Fruit fly (Drosophila melanogaster) whole organism, prepupa: ENCODE results near the gene CG32486.

ENCODE experiments used
- Blimp-1 ChIP-seq: fragments of 200-800 bp; sonication (Bioruptor generic); optimal IDR thresholded peaks from 3 replicates; lab custom pipeline; 2017; ENCODE audit warnings: missing biosample characterization, missing genetic modification characterization, mild to moderate bottlenecking, moderate library complexity, missing genetic modification reagents
- CG10631 ChIP-seq: fragments of 200-800 bp; sonication (Bioruptor generic); optimal IDR thresholded peaks from 2 replicates; lab custom pipeline; 2016; ENCODE audit warnings: missing biosample characterization, missing genetic modification characterization
- CG10669 ChIP-seq: fragments of 200-800 bp; sonication (Bioruptor generic); optimal IDR thresholded peaks from 3 replicates; lab custom pipeline; 2018; ENCODE audit warnings: missing biosample characterization, mild to moderate bottlenecking, missing genetic modification characterization, moderate library complexity
- CG11762 ChIP-seq: fragments of 200-800 bp; sonication (Bioruptor generic); optimal IDR thresholded peaks from 3 replicates; lab custom pipeline; 2016; ENCODE audit warnings: missing biosample characterization, missing genetic modification characterization; ENCODE audit not compliant: insufficient read depth
- CG11902 ChIP-seq: fragments of 200-800 bp; sonication (Bioruptor generic); optimal IDR thresholded peaks from 3 replicates; lab custom pipeline; 2016; ENCODE audit warnings: missing biosample characterization, missing genetic modification characterization
- CG15336 ChIP-seq: fragments of 200-800 bp; sonication (Bioruptor generic); IDR thresholded peaks from 2 replicates; pipeline ENCODE4 v1.3.6; 2022; ENCODE audit warnings: missing biosample characterization, missing genetic modification characterization
- CG16779 ChIP-seq: fragments of 200-800 bp; sonication (Bioruptor generic); optimal IDR thresholded peaks from 3 replicates; lab custom pipeline; 2017; ENCODE audit warnings: missing biosample characterization, mild to moderate bottlenecking, missing genetic modification characterization
- CG31627 ChIP-seq: fragments of 200-800 bp; sonication (Bioruptor generic); optimal IDR thresholded peaks from 3 replicates; lab custom pipeline; 2016; ENCODE audit warnings: missing biosample characterization, missing genetic modification characterization
- CG32006 ChIP-seq: fragments of 200-800 bp; sonication (Bioruptor generic); optimal IDR thresholded peaks from 3 replicates; lab custom pipeline; 2017; ENCODE audit warnings: missing biosample characterization, mild to moderate bottlenecking, missing genetic modification characterization
- CG34406 ChIP-seq: fragments of 200-800 bp; sonication (Bioruptor generic); optimal IDR thresholded peaks from 3 replicates; lab custom pipeline; 2016; ENCODE audit warnings: missing biosample characterization, missing genetic modification characterization
- CG3919 ChIP-seq: fragments of 200-800 bp; sonication (Bioruptor generic); optimal IDR thresholded peaks from 3 replicates; lab custom pipeline; 2016; ENCODE audit warnings: missing biosample characterization, missing genetic modification characterization
- CG4318 ChIP-seq: fragments of 200-800 bp; sonication (Bioruptor generic); optimal IDR thresholded peaks from 3 replicates; lab custom pipeline; 2017; ENCODE audit warnings: missing biosample characterization, mild to moderate bottlenecking, missing genetic modification characterization
- CG6163 ChIP-seq: fragments of 200-800 bp; sonication (Bioruptor generic); IDR thresholded peaks from 3 replicates; pipeline ENCODE4 v1.3.6; 2022; ENCODE audit warnings: missing biosample characterization, missing genetic modification characterization
- CG6276 ChIP-seq: fragments of 200-800 bp; sonication (Bioruptor generic); optimal IDR thresholded peaks from 2 replicates; lab custom pipeline; 2017; ENCODE audit warnings: missing biosample characterization, mild to moderate bottlenecking, missing genetic modification characterization
- CG6792 ChIP-seq: fragments of 200-800 bp; sonication (Bioruptor generic); optimal IDR thresholded peaks from 3 replicates; lab custom pipeline; 2016; ENCODE audit warnings: missing biosample characterization, missing genetic modification characterization
- CG6808 ChIP-seq: fragments of 200-800 bp; sonication (Bioruptor generic); optimal IDR thresholded peaks from 3 replicates; lab custom pipeline; 2017; ENCODE audit warnings: missing biosample characterization, missing genetic modification characterization, mild to moderate bottlenecking, moderate library complexity, missing genetic modification reagents
- CG6854 ChIP-seq: fragments of 200-800 bp; sonication (Bioruptor generic); optimal IDR thresholded peaks from 2 replicates; lab custom pipeline; 2017; ENCODE audit warnings: missing biosample characterization, mild to moderate bottlenecking, missing genetic modification characterization
- CG7368 ChIP-seq: fragments of 200-800 bp; sonication (Bioruptor generic); optimal IDR thresholded peaks from 3 replicates; lab custom pipeline; 2016; ENCODE audit warnings: missing biosample characterization, missing genetic modification characterization
- CG8119 ChIP-seq: fragments of 200-800 bp; sonication (Bioruptor generic); IDR thresholded peaks from 3 replicates; pipeline ENCODE4 v1.3.6; 2022; ENCODE audit warnings: missing biosample characterization, missing genetic modification characterization
- CG8632 ChIP-seq: fragments of 200-800 bp; sonication (Bioruptor generic); optimal IDR thresholded peaks from 3 replicates; lab custom pipeline; 2016; ENCODE audit warnings: missing biosample characterization, missing genetic modification characterization
- Ets21C ChIP-seq: fragments of 200-800 bp; sonication (Bioruptor generic); optimal IDR thresholded peaks from 3 replicates; lab custom pipeline; 2016; ENCODE audit warnings: missing biosample characterization, missing genetic modification characterization
- Gug ChIP-seq: fragments of 200-800 bp; sonication (Bioruptor generic); IDR thresholded peaks from 2 replicates; pipeline ENCODE4 v1.3.6; 2022; ENCODE audit warnings: missing biosample characterization, missing genetic modification characterization
- Hr38 ChIP-seq: sonication (Bioruptor generic); optimal IDR thresholded peaks from 2 replicates; lab custom pipeline; 2016; ENCODE audit warnings: missing biosample characterization, missing genetic modification characterization
- Hr39 ChIP-seq: fragments of 200-800 bp; sonication (Bioruptor generic); optimal IDR thresholded peaks from 2 replicates; lab custom pipeline; 2016; ENCODE audit warnings: missing biosample characterization, missing genetic modification characterization
- Hr4 ChIP-seq: fragments of 200-800 bp; sonication (Bioruptor generic); optimal IDR thresholded peaks from 3 replicates; lab custom pipeline; 2016; ENCODE audit warnings: missing biosample characterization, missing genetic modification characterization
- Lpt ChIP-seq: fragments of 200-800 bp; sonication (Bioruptor generic); optimal IDR thresholded peaks from 3 replicates; lab custom pipeline; 2016; ENCODE audit warnings: missing biosample characterization, missing genetic modification characterization
- OdsH ChIP-seq: fragments of 200-800 bp; sonication (Bioruptor generic); optimal IDR thresholded peaks from 3 replicates; lab custom pipeline; 2016; ENCODE audit warnings: missing biosample characterization, missing genetic modification characterization
- Smox ChIP-seq: fragments of 200-800 bp; sonication (Bioruptor generic); optimal IDR thresholded peaks from 3 replicates; lab custom pipeline; 2016; ENCODE audit warnings: missing biosample characterization, missing genetic modification characterization
- Sox15 ChIP-seq: fragments of 200-800 bp; sonication (Bioruptor generic); optimal IDR thresholded peaks from 3 replicates; lab custom pipeline; 2016; ENCODE audit warnings: missing biosample characterization, missing genetic modification characterization
- achi ChIP-seq: fragments of 200-800 bp; sonication (Bioruptor generic); optimal IDR thresholded peaks from 3 replicates; lab custom pipeline; 2016; ENCODE audit warnings: missing biosample characterization, missing genetic modification characterization
- acj6 ChIP-seq: fragments of 200-800 bp; sonication (Bioruptor generic); optimal IDR thresholded peaks from 3 replicates; lab custom pipeline; 2016; ENCODE audit warnings: missing biosample characterization, missing genetic modification characterization
- cyc ChIP-seq: fragments of 200-800 bp; sonication (Bioruptor generic); optimal IDR thresholded peaks from 3 replicates; lab custom pipeline; 2016; ENCODE audit warnings: missing biosample characterization, missing genetic modification characterization
- fd59A ChIP-seq: fragments of 200-800 bp; sonication (Bioruptor generic); optimal IDR thresholded peaks from 2 replicates; lab custom pipeline; 2017; ENCODE audit warnings: missing biosample characterization, mild to moderate bottlenecking, missing genetic modification characterization, missing genetic modification reagents
- fd85E ChIP-seq: fragments of 200-800 bp; sonication (Bioruptor generic); optimal IDR thresholded peaks from 3 replicates; lab custom pipeline; 2016; ENCODE audit warnings: missing biosample characterization, missing genetic modification characterization
- fkh ChIP-seq: fragments of 200-800 bp; sonication (Bioruptor generic); optimal IDR thresholded peaks from 3 replicates; lab custom pipeline; 2017; ENCODE audit warnings: missing biosample characterization, mild to moderate bottlenecking, missing genetic modification characterization, moderate library complexity
- lz ChIP-seq: fragments of 200-800 bp; sonication (Bioruptor generic); optimal IDR thresholded peaks from 3 replicates; lab custom pipeline; 2016; ENCODE audit warnings: missing biosample characterization, missing genetic modification characterization
- net ChIP-seq: fragments of 200-800 bp; sonication (Bioruptor generic); optimal IDR thresholded peaks from 3 replicates; lab custom pipeline; 2016; ENCODE audit warnings: missing biosample characterization, missing genetic modification characterization
- pdm3 ChIP-seq: fragments of 200-800 bp; sonication (Bioruptor generic); optimal IDR thresholded peaks from 3 replicates; lab custom pipeline; 2016; ENCODE audit warnings: missing biosample characterization, missing genetic modification characterization
- salr ChIP-seq, 2 experiments: fragments of 200-800 bp; sonication (Bioruptor generic); optimal IDR thresholded peaks; 3 replicates each; lab custom pipeline; 2016 to 2018; ENCODE audit warnings: missing biosample characterization in 2 of 2, missing genetic modification characterization in 2 of 2, mild to moderate bottlenecking in 1 of 2
- spab ChIP-seq: fragments of 200-800 bp; sonication (Bioruptor generic); optimal IDR thresholded peaks from 2 replicates; lab custom pipeline; 2017; ENCODE audit warnings: missing biosample characterization, mild to moderate bottlenecking, missing genetic modification characterization, missing genetic modification reagents
- ss ChIP-seq, 2 experiments: fragments of 200-800 bp; sonication (Bioruptor generic); optimal IDR thresholded peaks; 2 replicates in 1 of 2; 3 replicates in 1 of 2; lab custom pipeline; 2017 to 2018; ENCODE audit warnings: mild to moderate bottlenecking in 2 of 2, missing biosample characterization in 2 of 2, missing genetic modification characterization in 2 of 2, moderate library complexity in 1 of 2
- topi ChIP-seq: fragments of 200-800 bp; sonication (Bioruptor generic); optimal IDR thresholded peaks from 3 replicates; lab custom pipeline; 2016; ENCODE audit warnings: missing biosample characterization, missing genetic modification characterization

CG32486 gene

DNA sequence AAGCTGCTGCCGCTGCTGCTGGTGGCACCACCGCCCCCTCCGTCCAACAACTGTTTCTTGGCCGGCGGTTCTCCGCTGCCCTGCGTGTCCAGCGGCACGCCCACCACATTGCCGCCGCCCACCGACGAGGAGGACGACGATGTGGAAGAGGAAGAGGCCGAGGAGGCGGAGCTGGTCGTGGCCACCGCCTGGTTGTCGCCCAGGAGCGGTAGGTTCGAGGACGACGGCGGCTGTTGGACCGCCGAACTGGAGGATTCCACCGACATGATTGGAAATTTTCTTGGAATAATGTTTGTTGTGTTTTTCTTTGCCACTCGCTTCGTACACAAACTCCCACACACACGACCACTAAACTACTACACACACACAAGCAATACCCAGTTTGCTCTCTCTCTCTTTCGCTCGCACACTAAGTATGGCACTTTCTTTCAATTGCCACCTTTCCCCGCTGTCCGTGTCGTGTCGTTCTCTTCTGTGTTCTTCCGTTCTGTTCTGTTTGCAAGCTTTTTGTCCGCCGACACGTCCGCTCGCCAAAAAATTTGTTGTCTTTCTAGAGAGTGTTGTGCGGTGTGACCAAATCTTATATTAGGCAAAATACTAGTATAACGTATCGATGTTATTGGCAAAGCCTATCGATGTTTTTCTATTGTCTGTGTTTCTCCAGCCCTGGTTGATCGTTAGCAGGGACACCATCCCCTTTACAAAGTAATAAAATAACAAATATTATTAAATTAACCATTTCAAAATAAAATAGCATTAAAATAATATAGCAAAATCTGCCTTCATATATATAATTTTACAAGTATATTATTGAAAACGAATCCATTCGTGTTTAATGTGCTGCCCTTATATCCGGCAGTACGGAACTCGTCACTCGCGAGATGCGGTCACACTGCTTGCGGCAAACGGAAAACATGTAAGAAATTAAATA, at the start of gene CG32486, which contains the start of gene PAN3 (continued):
- peak; percentile 21 for TF ChIP-seq Smox
- peak; percentile 43 to 65 for TF ChIP-seq ss (GFP tag; optimal IDR thresholded peaks at IDR 0.05; lab: Kevin White, UChicago)
- no peak for TF ChIP-seq CG10669 (GFP tag; lab: Kevin White, UChicago)
- no peak for TF ChIP-seq Sox15 (GFP tag; lab: Kevin White, UChicago)
- no peak for TF ChIP-seq OdsH
- TF ChIP-seq CG11762 (GFP tag; lab: Kevin White, UChicago) = no peak
- TF ChIP-seq CG6792 = no peak
- no peak for TF ChIP-seq CG6276
- no peak for TF ChIP-seq CG8632 (GFP tag; lab: Kevin White, UChicago)
- TF ChIP-seq Hr38 (GFP tag; lab: Kevin White, UChicago) = no peak

DNA sequence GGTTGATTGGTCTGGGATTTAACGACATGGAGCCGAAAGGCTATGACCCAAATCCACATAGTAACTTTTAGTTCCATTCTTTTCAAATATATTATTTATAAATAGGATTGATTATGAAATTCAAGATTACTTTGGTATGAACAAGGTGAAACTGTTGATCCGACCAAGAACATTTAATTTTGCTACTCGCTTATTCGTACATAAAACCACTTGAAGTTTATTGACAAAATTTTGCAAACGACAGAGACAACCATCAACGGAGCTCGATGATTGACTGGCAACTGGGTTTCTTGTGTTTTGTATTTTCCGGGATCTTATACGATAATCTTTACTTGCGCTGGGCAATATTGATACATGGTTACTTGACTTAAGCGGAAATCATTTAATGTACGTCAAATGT, 43.7 kb upstream of the CG32486 start, which contains the start of gene CG45067:
TSS of gene CG45067 (minus strand) at position 101 of the 400 bp plus-strand sequence.
- TF ChIP-seq CG10631 (GFP tag; lab: Kevin White, UChicago) (no peak), fd85E (no peak), lz (GFP tag; lab: Kevin White, UChicago) (no peak), fd59A (GFP tag; lab: Kevin White, UChicago) (no peak), Sox15 (GFP tag; lab: Kevin White, UChicago) (no peak), ss (GFP tag; optimal IDR thresholded peaks at IDR 0.05; lab: Kevin White, UChicago) (no peak), spab (no peak)
- TF ChIP-seq, all 60 proteins: peak for 0

DNA sequence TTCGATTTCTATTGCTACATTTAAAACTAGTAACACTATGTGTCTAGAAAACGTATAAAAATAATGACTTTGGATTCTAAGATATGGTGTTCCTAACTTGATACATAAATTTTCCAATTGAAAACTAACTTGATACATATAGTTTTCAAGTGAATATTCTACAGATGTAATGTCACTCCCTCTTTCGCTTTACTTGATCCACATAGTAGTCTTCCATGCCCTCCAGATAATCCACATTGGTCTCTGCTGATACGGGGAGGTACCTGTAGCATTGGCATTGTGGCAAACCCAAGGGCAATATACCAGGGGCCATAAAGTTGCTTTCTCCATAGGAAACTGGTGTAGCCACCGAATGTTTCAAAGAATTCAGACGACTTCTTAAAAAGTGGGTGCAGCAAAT, 40.5 kb upstream of the CG32486 start, which contains the start of gene CG45066:
TSS of gene CG45066 (minus strand) at position 101 of the 400 bp plus-strand sequence.
- no peak for TF ChIP-seq CG6163 (GFP tag; lab: Robert Waterston, UW)
- no peak for TF ChIP-seq CG7368
- TF ChIP-seq CG6792 = no peak
- no peak for TF ChIP-seq acj6 (GFP tag; lab: Kevin White, UChicago)
- TF ChIP-seq CG4318 = no peak
- no peak for TF ChIP-seq Hr39 (GFP tag; lab: Kevin White, UChicago)

DNA sequence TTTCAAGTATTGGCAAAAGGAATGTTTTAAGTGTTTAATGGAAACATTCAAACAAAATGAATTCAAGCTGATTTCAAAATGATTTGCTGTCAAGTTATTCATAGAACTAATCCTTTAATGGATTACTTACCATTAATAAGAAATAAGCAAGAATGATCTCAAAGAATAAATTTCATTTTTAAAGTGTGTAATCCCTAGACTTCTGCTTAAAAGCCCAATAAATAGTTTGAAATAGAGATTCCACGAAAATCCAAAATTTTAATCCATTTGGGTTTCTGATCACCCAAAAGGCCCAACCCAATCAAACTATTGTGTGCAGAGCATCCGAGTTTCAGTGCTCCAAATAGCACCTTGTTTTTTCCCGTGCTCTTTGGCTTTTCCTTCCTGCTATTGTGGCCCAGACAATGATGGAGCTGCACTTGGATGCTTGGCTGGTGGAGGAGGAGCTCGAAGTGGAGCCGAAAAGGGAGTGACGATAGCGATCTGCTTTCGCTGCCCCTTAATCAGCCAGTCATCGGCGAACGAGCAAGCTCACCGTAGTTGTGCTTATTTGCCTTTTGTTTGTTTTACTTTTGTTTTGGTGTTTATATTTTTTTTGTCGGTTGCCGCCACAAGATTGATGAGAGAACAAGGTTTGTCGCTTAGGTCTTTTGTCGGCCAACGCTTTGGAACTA, 38.9 kb upstream of the CG32486 start:
- no peak for TF ChIP-seq CG3919
- no peak for TF ChIP-seq Hr4 (GFP tag; lab: Kevin White, UChicago)
- peak; percentile 78 for TF ChIP-seq Blimp-1
- no peak for TF ChIP-seq Lpt (GFP tag; lab: Kevin White, UChicago)
- TF ChIP-seq CG15336 (GFP tag; lab: Robert Waterston, UW) = no peak
- no peak for TF ChIP-seq fd85E
- no peak for TF ChIP-seq CG7368
- no peak for TF ChIP-seq CG34406 (GFP tag; lab: Kevin White, UChicago)
- no peak for TF ChIP-seq CG8119
- no peak for TF ChIP-seq acj6 (GFP tag; lab: Kevin White, UChicago)
- peak; percentile 46 for TF ChIP-seq lz (GFP tag; lab: Kevin White, UChicago)
- TF ChIP-seq CG16779 (tag; lab: Kevin White, UChicago) = no peak
- no peak for TF ChIP-seq CG6276
- no peak for TF ChIP-seq CG6854
- TF ChIP-seq CG32006 = no peak
- TF ChIP-seq CG6808 (GFP tag; lab: Kevin White, UChicago) = no peak
- TF ChIP-seq CG11902 = no peak
- no peak for TF ChIP-seq Ets21C
- TF ChIP-seq OdsH = no peak
- no peak for TF ChIP-seq achi (GFP tag; lab: Kevin White, UChicago)
- TF ChIP-seq salr (GFP tag; optimal IDR thresholded peaks at IDR 0.05; lab: Kevin White, UChicago) = no peak
- TF ChIP-seq CG31627 (GFP tag; lab: Kevin White, UChicago) = peak; percentile 15
- no peak for TF ChIP-seq Gug (GFP tag; lab: Robert Waterston, UW)
- no peak for TF ChIP-seq pdm3
- TF ChIP-seq CG6792 = peak; percentile 52
- no peak for TF ChIP-seq cyc
- no peak for TF ChIP-seq fkh
- TF ChIP-seq Hr38 (GFP tag; lab: Kevin White, UChicago) = no peak
- TF ChIP-seq topi (GFP tag; lab: Kevin White, UChicago) = no peak
- TF ChIP-seq net (GFP tag; lab: Kevin White, UChicago) = no peak
- peak; percentile 51 for TF ChIP-seq fd59A (GFP tag; lab: Kevin White, UChicago)
